Fruit fly (Drosophila melanogaster): ENCODE results near the gene CG11537.
A peak's percentile ranks its signal among the peaks of the same experiment; 100 is the strongest.

CG11537 gene

DNA sequence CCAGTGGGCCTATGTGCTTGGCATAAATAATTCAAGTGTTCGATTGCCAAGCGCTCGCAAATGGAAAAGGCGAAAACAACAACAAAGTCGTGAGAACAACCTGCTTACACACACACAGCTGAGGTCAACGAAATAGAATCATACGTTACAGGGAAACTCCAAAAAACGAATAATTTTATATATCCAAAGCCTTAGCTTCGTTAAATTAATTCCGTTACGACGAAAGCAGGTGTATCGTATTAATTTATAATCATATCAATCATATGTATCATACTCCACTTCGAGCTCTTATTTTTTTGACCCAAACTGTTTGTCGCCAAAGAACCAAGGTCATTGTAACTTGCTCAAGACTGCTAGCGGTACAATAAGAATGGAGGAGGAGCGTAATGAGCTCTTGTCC is 36.2 kb upstream of the CG11537 start (continued):
- TF ChIP-seq Vsx1 (GFP tag; optimal IDR thresholded peaks at IDR 0.05) (no peak), emc (GFP tag; optimal IDR thresholded peaks at IDR 0.05) (no peak), ash1 (GFP tag; optimal IDR thresholded peaks at IDR 0.05) (no peak), en (GFP tag; optimal IDR thresholded peaks at IDR 0.05) (peak; percentile 79), CG3407 (GFP tag; optimal IDR thresholded peaks at IDR 0.05) (peak; percentile 66), CG4730 (GFP tag; IDR thresholded peaks at IDR 0.05) (peak; percentile 82), eve (GFP tag; optimal IDR thresholded peaks at IDR 0.05) (no peak), mld (GFP tag; IDR thresholded peaks at IDR 0.05; ENCODE audit: partially characterized antibody) (no peak), CG17359 (tag; optimal IDR thresholded peaks at IDR 0.05) (no peak), CG14710 (tag; optimal IDR thresholded peaks at IDR 0.05) (peak; percentile 83), CG11695 (GFP tag; IDR thresholded peaks at IDR 0.05) (peak; percentile 94), ind (GFP tag; optimal IDR thresholded peaks at IDR 0.05) (peak; percentile 85), row (GFP tag; IDR thresholded peaks at IDR 0.05) (peak; percentile 95), CrebB (tag; optimal IDR thresholded peaks at IDR 0.05) (peak; percentile 70), ems (GFP tag; optimal IDR thresholded peaks at IDR 0.05) (peak; percentile 88), Awh (GFP tag; IDR thresholded peaks at IDR 0.05) (peak; percentile 86), CG3281 (GFP tag; optimal IDR thresholded peaks at IDR 0.05) (peak; percentile 93), CG7963 (GFP tag; IDR thresholded peaks at IDR 0.05; ENCODE audit: partially characterized antibody) (no peak), Xrp1 (GFP tag; IDR thresholded peaks at IDR 0.05) (peak; percentile 96), CTCF (GFP tag; optimal IDR thresholded peaks at IDR 0.05) (no peak), sc (optimal IDR thresholded peaks at IDR 0.05) (no peak), sc (GFP tag; optimal IDR thresholded peaks at IDR 0.05) (peak; percentile 50), CG17612 (GFP tag; IDR thresholded peaks at IDR 0.05) (peak; percentile 67; the same call in 1 of the 2 replicates), fru (optimal IDR thresholded peaks at IDR 0.05) (no peak), bowl (GFP tag; IDR thresholded peaks at IDR 0.05) (peak; percentile 44; the same call in 1 of the 2 replicates), H2.0 (GFP tag; IDR thresholded peaks at IDR 0.05) (peak; percentile 78), CG12769 (tag; optimal IDR thresholded peaks at IDR 0.05) (peak; percentile 90), Sin3A (optimal IDR thresholded peaks at IDR 0.05) (no peak), nerfin-1 (tag; optimal IDR thresholded peaks at IDR 0.05) (peak; percentile 52), Atf3 (GFP tag; optimal IDR thresholded peaks at IDR 0.05) (peak; percentile 31), Dad (GFP tag; optimal IDR thresholded peaks at IDR 0.05) (peak; percentile 78), CG4404 (GFP tag; IDR thresholded peaks at IDR 0.05) (peak; percentile 74), amos (GFP tag; IDR thresholded peaks at IDR 0.05; ENCODE audit: partially characterized antibody) (no peak), CG15011 (GFP tag; optimal IDR thresholded peaks at IDR 0.05) (peak; percentile 81), ham (GFP tag; IDR thresholded peaks at IDR 0.05) (peak; percentile 42; the same call in 1 of the 2 replicates), ara (GFP tag; IDR thresholded peaks at IDR 0.05) (peak; percentile 89), run (tag; optimal IDR thresholded peaks at IDR 0.05) (peak; percentile 63), knrl (GFP tag; IDR thresholded peaks at IDR 0.05; ENCODE audit: partially characterized antibody) (no peak), CG14667 (GFP tag; IDR thresholded peaks at IDR 0.05) (peak; percentile 75), wdn (GFP tag; IDR thresholded peaks at IDR 0.05) (peak; percentile 75), CG2678 (tag; optimal IDR thresholded peaks at IDR 0.05) (peak; percentile 93), Mrtf (GFP tag; IDR thresholded peaks at IDR 0.05) (peak; percentile 85), dm (GFP tag; optimal IDR thresholded peaks at IDR 0.05) (peak; percentile 59), vvl (GFP tag; IDR thresholded peaks at IDR 0.05) (peak; percentile 94), CG6689 (GFP tag; IDR thresholded peaks at IDR 0.05) (peak; percentile 91), sisA (GFP tag; IDR thresholded peaks at IDR 0.05) (peak; percentile 84), Side (GFP tag; optimal IDR thresholded peaks at IDR 0.05) (peak; percentile 86), Dfd (GFP tag; optimal IDR thresholded peaks at IDR 0.05) (no peak), luna (GFP tag; optimal IDR thresholded peaks at IDR 0.05) (peak; percentile 41), abd-A (tag; optimal IDR thresholded peaks at IDR 0.05) (no peak), az2 (GFP tag; optimal IDR thresholded peaks at IDR 0.05) (peak; percentile 83), ssp (GFP tag; IDR thresholded peaks at IDR 0.05) (peak; percentile 75), CG15696 (tag; optimal IDR thresholded peaks at IDR 0.05) (peak; percentile 77), Abd-B (GFP tag; optimal IDR thresholded peaks at IDR 0.05) (peak; percentile 48)

All from whole organism, embryonic.